Fruit fly (Drosophila melanogaster) whole organism, wandering third instar larva: ENCODE measurements around the gene wwk.
A peak's percentile ranks its signal among the peaks of the same experiment; 100 is the strongest.

Experiments
- CG32264 ChIP-seq: fragments of 200-800 bp; sonication (Bioruptor generic); optimal IDR thresholded peaks from 2 replicates; lab custom pipeline; 2016; ENCODE audit warnings: missing biosample characterization, missing genetic modification characterization
- CG9705 ChIP-seq: fragments of 200-800 bp; sonication (Bioruptor generic); optimal IDR thresholded peaks from 2 replicates; lab custom pipeline; 2018; ENCODE audit warnings: missing biosample characterization, mild to moderate bottlenecking, missing genetic modification characterization
- CrebA ChIP-seq: fragments of 200-800 bp; sonication (Bioruptor generic); optimal IDR thresholded peaks from 2 replicates; lab custom pipeline; 2016; ENCODE audit warnings: missing biosample characterization, mild to moderate bottlenecking, missing genetic modification characterization, borderline replicate concordance
- Dif ChIP-seq: fragments of 200-275, 200-300 bp; sonication (Bioruptor generic); optimal IDR thresholded peaks from 2 replicates; lab custom pipeline; 2018; ENCODE audit warnings: missing biosample characterization, missing genetic modification characterization; ENCODE audit not compliant: partially characterized antibody
- GATAd ChIP-seq: sonication (Bioruptor generic); optimal IDR thresholded peaks from 2 replicates; lab custom pipeline; 2016; ENCODE audit warnings: missing biosample characterization, missing genetic modification characterization
- HLH106 ChIP-seq: fragments of 200-800 bp; optimal IDR thresholded peaks from 3 replicates; lab custom pipeline; 2019; ENCODE audit warnings: missing biosample characterization, mild to moderate bottlenecking, missing genetic modification characterization, moderate library complexity
- Hnf4 ChIP-seq: fragments of 200-800 bp; sonication (Bioruptor generic); optimal IDR thresholded peaks from 2 replicates; lab custom pipeline; 2016; ENCODE audit warnings: missing biosample characterization, mild to moderate bottlenecking, missing genetic modification characterization
- Hr83 ChIP-seq: fragments of 200-300 bp; sonication (Bioruptor generic); optimal IDR thresholded peaks from 2 replicates; lab custom pipeline; 2016; ENCODE audit warnings: missing biosample characterization, mild to moderate bottlenecking, missing genetic modification characterization, moderate library complexity; ENCODE audit not compliant: poor library complexity, severe bottlenecking
- Mio ChIP-seq: sonication (Bioruptor generic); optimal IDR thresholded peaks from 2 replicates; lab custom pipeline; 2016; ENCODE audit warnings: missing biosample characterization, missing genetic modification characterization
- Myc ChIP-seq: fragments of >200 bp; optimal IDR thresholded peaks from 2 replicates; lab custom pipeline; 2017
- OdsH ChIP-seq: fragments of 200-800 bp; sonication (Bioruptor generic); optimal IDR thresholded peaks from 2 replicates; lab custom pipeline; 2016; ENCODE audit warnings: missing biosample characterization, mild to moderate bottlenecking, missing genetic modification characterization
- Rel ChIP-seq, 2 experiments: fragments of 200-800 bp; sonication (Bioruptor generic) in 1 of 2; optimal IDR thresholded peaks; 2 replicates in 1 of 2; 3 replicates in 1 of 2; lab custom pipeline; 2016 to 2019; ENCODE audit warnings: mild to moderate bottlenecking in 2 of 2, missing biosample characterization in 2 of 2, missing genetic modification characterization in 2 of 2, moderate library complexity in 1 of 2
- Vsx2 ChIP-seq: fragments of 200-300, 225-300 bp; sonication (Bioruptor generic); optimal IDR thresholded peaks from 2 replicates; lab custom pipeline; 2018; ENCODE audit warnings: missing biosample characterization, missing genetic modification characterization; ENCODE audit not compliant: partially characterized antibody
- br ChIP-seq: fragments of 200-800 bp; sonication (Bioruptor generic); optimal IDR thresholded peaks from 2 replicates; lab custom pipeline; 2016; ENCODE audit warnings: missing biosample characterization, missing genetic modification characterization
- brk ChIP-seq: fragments of 200-800 bp; sonication (Bioruptor generic); optimal IDR thresholded peaks from 2 replicates; lab custom pipeline; 2016; ENCODE audit warnings: missing biosample characterization, mild to moderate bottlenecking, missing genetic modification characterization
- dl ChIP-seq, 2 experiments: fragments of 175-275, 200-275 bp in 1 of 2; fragments of 200-275 bp in 1 of 2; sonication (Bioruptor generic); optimal IDR thresholded peaks; lab custom pipeline; 2018; ENCODE audit warnings: mild to moderate bottlenecking in 2 of 2, missing biosample characterization in 2 of 2, missing genetic modification characterization in 2 of 2, moderate library complexity in 2 of 2; ENCODE audit not compliant: partially characterized antibody in 2 of 2, insufficient read depth in 1 of 2
- dmrt93B ChIP-seq: fragments of 200-800 bp; sonication (Bioruptor generic); optimal IDR thresholded peaks from 2 replicates; lab custom pipeline; 2018; ENCODE audit warnings: missing biosample characterization, mild to moderate bottlenecking, missing genetic modification characterization
- dsf ChIP-seq: sonication (Bioruptor generic); optimal IDR thresholded peaks from 2 replicates; lab custom pipeline; 2016; ENCODE audit warnings: missing biosample characterization, missing genetic modification characterization, borderline replicate concordance
- foxo ChIP-seq, 2 experiments: fragments of 200-800 bp; sonication (Bioruptor generic); optimal IDR thresholded peaks; 2 replicates in 1 of 2; 3 replicates in 1 of 2; lab custom pipeline; 2016 to 2017; ENCODE audit warnings: missing biosample characterization in 2 of 2, missing genetic modification characterization in 2 of 2
- fru ChIP-seq: fragments of 200-800 bp; sonication (Bioruptor generic); optimal IDR thresholded peaks from 3 replicates; lab custom pipeline; 2016; ENCODE audit warnings: missing biosample characterization, mild to moderate bottlenecking, missing genetic modification characterization
- h ChIP-seq: fragments of 200-800 bp; sonication (Bioruptor generic); optimal IDR thresholded peaks from 3 replicates; lab custom pipeline; 2016; ENCODE audit warnings: missing biosample characterization, mild to moderate bottlenecking, missing genetic modification characterization
- lola ChIP-seq: fragments of >200 bp; optimal IDR thresholded peaks from 2 replicates; lab custom pipeline; 2017; ENCODE audit warnings: missing biosample characterization, missing genetic modification characterization
- pan ChIP-seq: fragments of >200 bp; optimal IDR thresholded peaks from 2 replicates; lab custom pipeline; 2017
- psq ChIP-seq: fragments of 200-800 bp; sonication (Bioruptor generic); optimal IDR thresholded peaks from 3 replicates; lab custom pipeline; 2017; ENCODE audit warnings: missing biosample characterization, mild to moderate bottlenecking, missing genetic modification characterization, moderate library complexity
- rgr ChIP-seq: fragments of 200-800 bp; sonication (Bioruptor generic); optimal IDR thresholded peaks from 3 replicates; lab custom pipeline; 2016; ENCODE audit warnings: missing biosample characterization, mild to moderate bottlenecking, missing genetic modification characterization
- sage ChIP-seq: fragments of 200-800 bp; sonication (Bioruptor generic); optimal IDR thresholded peaks from 2 replicates; lab custom pipeline; 2016; ENCODE audit warnings: missing biosample characterization, mild to moderate bottlenecking, missing genetic modification characterization
- sv ChIP-seq: fragments of 200-800 bp; sonication (Bioruptor generic); optimal IDR thresholded peaks from 3 replicates; lab custom pipeline; 2016; ENCODE audit warnings: missing biosample characterization, missing genetic modification characterization
- tai ChIP-seq: sonication (Bioruptor generic); optimal IDR thresholded peaks from 2 replicates; lab custom pipeline; 2016; ENCODE audit warnings: missing biosample characterization, missing genetic modification characterization
- usp ChIP-seq: fragments of >200 bp; optimal IDR thresholded peaks from 2 replicates; lab custom pipeline; 2017; ENCODE audit warnings: missing biosample characterization, missing genetic modification characterization
- woc ChIP-seq: sonication (Bioruptor generic); optimal IDR thresholded peaks from 2 replicates; lab custom pipeline; 2016; ENCODE audit warnings: missing biosample characterization, mild to moderate bottlenecking, missing genetic modification characterization

wwk gene

DNA sequence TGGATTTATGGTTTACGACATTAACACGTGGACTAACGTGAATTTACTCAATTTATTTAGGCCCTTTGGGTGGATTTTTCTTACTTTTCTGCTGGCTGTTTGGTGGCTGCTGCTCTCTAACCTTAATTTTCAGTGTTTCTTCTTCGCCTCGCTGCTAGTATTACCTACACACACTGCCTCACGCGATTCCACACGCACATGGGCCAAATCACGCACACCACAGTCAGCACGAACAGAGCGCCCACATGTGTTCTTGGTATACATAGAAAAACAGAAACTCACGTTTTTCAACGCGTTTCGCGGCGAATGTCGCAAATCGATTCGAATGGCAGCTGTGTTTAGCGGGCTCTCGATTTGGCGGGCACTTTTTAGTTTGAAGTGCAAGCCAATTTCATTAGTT lies 6.7 kb upstream of the wwk start:
- peak; percentile 24 for TF ChIP-seq HLH106 (tag; lab: Kevin White, UChicago)
- TF ChIP-seq brk = peak; percentile 63
- no peak for TF ChIP-seq woc
- TF ChIP-seq tai = peak; percentile 28
- TF ChIP-seq h = peak; percentile 19
- no peak for TF ChIP-seq CrebA (GFP tag; lab: Kevin White, UChicago)
- peak; percentile 76 for TF ChIP-seq Myc (lab: Kevin White, UChicago)
- peak; percentile 65 for TF ChIP-seq Hr83 (GFP tag; lab: Kevin White, UChicago)
- TF ChIP-seq psq (GFP tag; lab: Kevin White, UChicago) = peak; percentile 42
- TF ChIP-seq OdsH (GFP tag; lab: Kevin White, UChicago) = peak; percentile 9

DNA sequence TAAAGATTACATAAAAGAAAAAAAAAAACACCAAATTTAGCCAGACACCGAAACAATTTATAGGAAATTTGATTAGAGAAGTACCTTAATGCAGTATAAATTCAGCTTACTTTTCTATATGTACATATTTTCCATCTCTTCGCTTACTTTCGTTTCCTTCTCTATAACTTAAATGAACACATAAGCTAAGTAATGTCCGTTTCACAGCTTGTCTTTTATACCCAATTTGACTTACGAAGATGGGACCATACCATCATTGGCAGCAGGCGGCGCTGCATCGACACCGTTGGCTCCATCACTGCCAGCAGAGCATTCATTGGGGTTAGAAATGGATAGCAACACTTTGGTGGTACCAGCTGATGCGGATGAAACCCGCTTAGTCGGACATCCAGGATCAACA lies 4.4 kb upstream of the wwk start, which contains the start of gene vig:
Gene vig, minus strand, starts transcription at position 101 of the 400 bp plus-strand sequence.
- TF ChIP-seq usp (GFP tag; lab: Kevin White, UChicago) = no peak
- no peak for TF ChIP-seq fru

DNA sequence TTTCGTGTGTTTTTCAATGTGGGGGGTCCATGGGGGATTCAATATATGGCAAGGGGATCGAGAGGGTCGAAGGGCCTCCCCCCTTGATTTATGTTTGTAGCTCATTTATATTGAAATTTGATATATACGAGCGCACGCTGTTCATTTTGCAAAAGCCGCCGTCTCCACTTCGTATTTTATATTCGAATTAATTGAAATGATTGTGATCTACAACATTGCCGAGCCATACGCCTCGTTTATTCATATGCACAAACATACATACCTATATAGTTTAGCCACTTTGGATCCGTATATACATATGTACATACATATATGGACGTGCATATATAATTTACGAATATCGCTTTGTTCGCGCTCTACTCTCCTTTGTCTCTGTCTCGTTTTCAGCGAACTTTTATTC lies 31.5 kb downstream of the wwk start:
- TF ChIP-seq usp (GFP tag; lab: Kevin White, UChicago) = no peak
- TF ChIP-seq Dif (GFP tag; lab: Kevin White, UChicago) = no peak
- no peak for TF ChIP-seq CG9705
- TF ChIP-seq dsf (GFP tag; lab: Kevin White, UChicago) = no peak
- TF ChIP-seq OdsH (GFP tag; lab: Kevin White, UChicago) = no peak
- TF ChIP-seq h = no peak
- no peak for TF ChIP-seq dmrt93B (GFP tag; lab: Kevin White, UChicago)
- no peak for TF ChIP-seq sv (GFP tag; lab: Kevin White, UChicago)
- TF ChIP-seq foxo (GFP tag; optimal IDR thresholded peaks at IDR 0.05; lab: Kevin White, UChicago) = no peak
- TF ChIP-seq Vsx2 (GFP tag; lab: Kevin White, UChicago) = no peak
- TF ChIP-seq pan = no peak
- TF ChIP-seq CG32264 = no peak
- TF ChIP-seq sage (GFP tag; lab: Kevin White, UChicago) = no peak
- no peak for TF ChIP-seq Mio (GFP tag; lab: Kevin White, UChicago)
- TF ChIP-seq fru = no peak
- no peak for TF ChIP-seq psq (GFP tag; lab: Kevin White, UChicago)
- TF ChIP-seq Hnf4 (GFP tag; lab: Kevin White, UChicago) = no peak
- TF ChIP-seq lola (GFP tag; lab: Kevin White, UChicago) = no peak

DNA sequence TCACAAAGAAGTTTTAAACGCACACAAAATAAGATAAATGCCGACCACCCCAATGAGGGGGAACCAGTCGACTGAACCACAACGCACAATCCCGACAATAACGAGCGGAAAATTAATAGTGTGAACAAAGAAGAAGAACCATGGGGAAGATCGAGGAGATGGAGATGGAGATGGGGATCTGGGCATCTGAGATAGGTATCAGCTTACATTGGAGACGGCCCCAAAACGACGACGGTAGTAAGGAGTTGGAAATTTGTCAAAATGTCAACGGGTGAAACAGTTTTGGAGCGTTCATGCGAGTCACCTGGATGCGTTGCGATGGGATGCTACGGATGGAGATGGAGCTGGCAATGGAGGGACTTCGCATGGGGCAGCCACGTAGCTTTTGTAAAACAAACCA lies 32.7 kb downstream of the wwk start:
- TF ChIP-seq woc = no peak
- TF ChIP-seq Hnf4 (GFP tag; lab: Kevin White, UChicago) = no peak
- no peak for TF ChIP-seq psq (GFP tag; lab: Kevin White, UChicago)
- no peak for TF ChIP-seq CrebA (GFP tag; lab: Kevin White, UChicago)
- no peak for TF ChIP-seq rgr
- no peak for TF ChIP-seq sv (GFP tag; lab: Kevin White, UChicago)
- no peak for TF ChIP-seq foxo (GFP tag; optimal IDR thresholded peaks at IDR 0.05; lab: Kevin White, UChicago)
- no peak for TF ChIP-seq Rel (GFP tag; optimal IDR thresholded peaks at IDR 0.05; lab: Kevin White, UChicago)
- TF ChIP-seq Rel (tag; optimal IDR thresholded peaks at IDR 0.05; lab: Kevin White, UChicago) = no peak
- no peak for TF ChIP-seq dmrt93B (GFP tag; lab: Kevin White, UChicago)
- TF ChIP-seq Mio (GFP tag; lab: Kevin White, UChicago) = no peak
- no peak for TF ChIP-seq h
- TF ChIP-seq, all 38 proteins: peak for 0

DNA sequence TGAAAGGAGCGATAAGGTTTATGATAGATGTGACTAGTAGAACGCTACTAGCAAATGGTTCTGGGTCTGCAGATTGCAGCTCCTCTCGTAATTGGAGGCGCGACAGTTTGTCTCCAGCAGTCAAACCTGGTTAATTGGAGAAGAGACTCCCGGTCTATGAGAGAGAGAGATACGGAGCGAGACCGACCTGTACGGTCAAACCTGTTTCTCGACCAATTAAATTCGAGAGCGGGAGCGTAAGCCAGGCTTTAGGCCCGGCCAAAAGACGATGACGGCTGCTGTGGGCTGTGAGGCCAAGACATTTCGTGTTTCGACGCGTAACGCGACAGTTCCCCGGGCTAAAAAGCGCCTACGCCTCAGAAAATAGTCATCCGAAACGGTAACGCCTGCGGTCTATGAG lies 34.6 kb downstream of the wwk start, which contains the start of gene CG15269:
Gene CG15269, plus strand, starts transcription at position 261 of the 400 bp plus-strand sequence.
- TF ChIP-seq br (GFP tag; lab: Kevin White, UChicago) (no peak), h (no peak), dsf (GFP tag; lab: Kevin White, UChicago) (no peak), dl (GFP tag; optimal IDR thresholded peaks at IDR 0.05; lab: Kevin White, UChicago; ENCODE audit: insufficient read depth in 1 of 2, partially characterized antibody in 2 of 2) (peak in 1 of 2 experiments; percentile 17), GATAd (GFP tag; lab: Kevin White, UChicago) (no peak)
